Worm (Caenorhabditis elegans) whole organism, L2 larva: ENCODE measurements around the gene ZK105.5.

ENCODE experiments used
- fos-1 ChIP-seq: fragments of 150-350 bp; optimal IDR thresholded peaks from 2 replicates; lab custom pipeline; 2014; ENCODE audit warnings: missing biosample characterization, missing genetic modification characterization
- lin-39 ChIP-seq: fragments of 150-350 bp; optimal IDR thresholded peaks from 2 replicates; lab custom pipeline; 2014; ENCODE audit warnings: missing biosample characterization, missing genetic modification reagents, missing genetic modification characterization
- mdl-1 ChIP-seq, 2 experiments: fragments of 150-350 bp in 1 of 2; sonication (generic microtip) in 1 of 2; optimal IDR thresholded peaks; 2 replicates each; lab custom pipeline; 2017; ENCODE audit warnings: missing biosample characterization in 2 of 2, missing genetic modification characterization in 2 of 2
- nhr-10 ChIP-seq: sonication (generic microtip); optimal IDR thresholded peaks from 2 replicates; lab custom pipeline; 2017; ENCODE audit warnings: missing biosample characterization, missing genetic modification characterization
- nhr-11 ChIP-seq: fragments of 150-350 bp; optimal IDR thresholded peaks from 2 replicates; lab custom pipeline; 2014; ENCODE audit warnings: missing biosample characterization, missing genetic modification characterization
- nhr-12 ChIP-seq: fragments of 150-350 bp; optimal IDR thresholded peaks from 2 replicates; lab custom pipeline; 2014; ENCODE audit warnings: missing biosample characterization, missing genetic modification characterization
- nhr-21 ChIP-seq: fragments of 150-350 bp; optimal IDR thresholded peaks from 2 replicates; lab custom pipeline; 2014; ENCODE audit warnings: missing biosample characterization, missing genetic modification characterization
- nhr-6 ChIP-seq: fragments of 150-350 bp; optimal IDR thresholded peaks from 2 replicates; lab custom pipeline; 2014; ENCODE audit warnings: missing biosample characterization, missing genetic modification characterization
- nhr-77 ChIP-seq: fragments of 150-350 bp; optimal IDR thresholded peaks from 2 replicates; lab custom pipeline; 2014; ENCODE audit warnings: missing biosample characterization, missing genetic modification characterization
- sem-4 ChIP-seq: fragments of 150-350 bp; optimal IDR thresholded peaks from 2 replicates; lab custom pipeline; 2014; ENCODE audit warnings: missing biosample characterization, missing genetic modification reagents, missing genetic modification characterization
- skn-1 ChIP-seq: sonication (generic microtip); optimal IDR thresholded peaks from 2 replicates; lab custom pipeline; 2017; ENCODE audit warnings: missing biosample characterization, missing genetic modification characterization
- unc-62 ChIP-seq: fragments of 150-350 bp; optimal IDR thresholded peaks from 2 replicates; lab custom pipeline; 2014; ENCODE audit warnings: missing biosample characterization, missing genetic modification reagents, missing genetic modification characterization
- zag-1 ChIP-seq: fragments of 150-350 bp; optimal IDR thresholded peaks from 2 replicates; lab custom pipeline; 2014; ENCODE audit warnings: missing biosample characterization, missing genetic modification characterization

DNA sequence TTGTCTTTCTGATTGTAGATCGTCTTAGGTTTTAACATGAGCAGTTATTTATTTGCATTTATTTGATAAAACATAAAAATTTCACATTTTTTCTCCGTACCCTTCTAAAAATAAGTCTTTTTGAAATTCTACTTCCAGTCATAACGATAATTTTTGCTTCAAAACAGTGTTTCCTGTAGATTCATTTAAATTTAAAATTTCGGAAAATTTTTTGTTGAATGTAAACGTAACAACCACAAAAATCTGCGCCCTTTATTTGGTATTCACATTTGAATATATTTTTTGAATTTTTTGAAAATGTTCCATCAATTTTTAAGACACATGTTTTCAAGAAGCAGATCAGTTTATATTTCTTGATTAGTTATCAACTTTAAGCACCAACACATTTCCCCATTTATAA, 27.9 kb upstream of the ZK105.5 start:
- no peak for TF ChIP-seq mdl-1 (tag; optimal IDR thresholded peaks at IDR 0.05; lab: Kevin White, UChicago)
- TF ChIP-seq lin-39, result no peak
- TF ChIP-seq nhr-10 (tag; lab: Kevin White, UChicago), result no peak
- TF ChIP-seq zag-1, result no peak
- no peak for TF ChIP-seq unc-62 (GFP tag; lab: Kevin White, UChicago)
- TF ChIP-seq skn-1, result no peak
- no peak for TF ChIP-seq nhr-21
- TF ChIP-seq nhr-11, result no peak
- TF ChIP-seq fos-1 (tag; lab: Kevin White, UChicago), result no peak
- TF ChIP-seq nhr-6 (tag; lab: Kevin White, UChicago), result no peak
- TF ChIP-seq sem-4 (tag; lab: Kevin White, UChicago), result no peak
- no peak for TF ChIP-seq nhr-77
- no peak for TF ChIP-seq nhr-12
